Worm (Caenorhabditis elegans): ENCODE measurements around the gene cblc-1.

DNA sequence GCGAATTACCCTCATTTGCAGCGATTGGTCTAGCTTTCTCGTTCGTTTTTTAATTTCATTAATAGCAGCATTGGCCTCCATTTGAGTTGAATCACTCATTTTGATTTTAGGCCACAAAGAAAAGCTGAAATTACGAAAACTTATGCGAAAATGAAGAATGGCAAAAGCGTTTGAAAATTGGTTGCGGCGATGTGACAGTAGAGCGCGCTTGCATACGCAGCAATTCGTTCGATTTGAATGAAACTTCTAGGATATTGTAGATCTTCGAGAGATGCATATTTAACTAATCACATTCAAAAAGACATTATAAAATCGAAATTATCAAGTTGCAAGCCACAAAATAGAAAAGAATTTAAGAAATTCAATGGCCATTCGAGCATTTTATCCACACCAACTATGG is 18.8 kb upstream of the cblc-1 start, which contains the start of gene ulp-2:
- no peak for TF ChIP-seq flt-1 (GFP tag; IDR thresholded peaks at IDR 0.05)
- TF ChIP-seq ama-1 (optimal IDR thresholded peaks at IDR 0.05) = no peak
- TF ChIP-seq sea-1 (GFP tag; conservative IDR thresholded peaks at IDR 0.05) = no peak
- no peak for TF ChIP-seq hmbx-1 (tag; optimal IDR thresholded peaks at IDR 0.05)
- TF ChIP-seq ceh-13 (GFP tag; optimal IDR thresholded peaks at IDR 0.05) = no peak
- no peak for TF ChIP-seq tbx-37 (GFP tag; conservative IDR thresholded peaks at IDR 0.05)
- no peak for TF ChIP-seq hmg-4 (GFP tag; optimal IDR thresholded peaks at IDR 0.05)
- no peak for TF ChIP-seq B0310.2 (tag; optimal IDR thresholded peaks at IDR 0.05)
- TF ChIP-seq hnd-1 (tag; optimal IDR thresholded peaks at IDR 0.05) = no peak
- TF ChIP-seq ets-7 (tag; optimal IDR thresholded peaks at IDR 0.05) = no peak
- TF ChIP-seq F13C5.2 (tag; optimal IDR thresholded peaks at IDR 0.05) = no peak
- no peak for TF ChIP-seq ceh-36 (tag; optimal IDR thresholded peaks at IDR 0.05)
- no peak for TF ChIP-seq tra-4 (tag; optimal IDR thresholded peaks at IDR 0.05)
- no peak for TF ChIP-seq pes-1 (GFP tag; IDR thresholded peaks at IDR 0.05)
